Worm (Caenorhabditis elegans): ENCODE measurements around the gene crn-2.

crn-2 gene

ce11 chrV:5587042-5587441, 7.4 kb upstream of the crn-2 start (continued):
- TF ChIP-seq ceh-20 (GFP tag; IDR thresholded peaks at IDR 0.05) (no peak; the same call in 1 of the 2 replicates), aly-2 (tag; optimal IDR thresholded peaks at IDR 0.05) (no peak)

ce11 chrV:5587955-5588354, 6.5 kb upstream of the crn-2 start:
- TF ChIP-seq set-16 (GFP tag; IDR thresholded peaks at IDR 0.05) (no peak), hmg-1.1 (GFP tag; IDR thresholded peaks at IDR 0.05) (no peak), F10B5.3 (tag; optimal IDR thresholded peaks at IDR 0.05) (no peak), F26F4.8 (GFP tag; conservative IDR thresholded peaks at IDR 0.05) (0 out of 2 replicates have a peak, but pooled peaks have one; percentile 62), lsy-2 (tag; optimal IDR thresholded peaks at IDR 0.05) (no peak), ztf-7 (tag; optimal IDR thresholded peaks at IDR 0.05) (no peak), lin-13 (GFP tag; optimal IDR thresholded peaks at IDR 0.05) (no peak), lin-39 (tag; optimal IDR thresholded peaks at IDR 0.05) (no peak), madf-9 (GFP tag; conservative IDR thresholded peaks at IDR 0.05) (0 out of 2 replicates have a peak, but pooled peaks have one; percentile 20), mes-2 (tag; optimal IDR thresholded peaks at IDR 0.05; ENCODE audit: poor library complexity, severe bottlenecking) (no peak), F37D6.2 (tag; optimal IDR thresholded peaks at IDR 0.05) (no peak), vab-7 (GFP tag; IDR thresholded peaks at IDR 0.05) (no peak), gei-8 (GFP tag; optimal IDR thresholded peaks at IDR 0.05) (no peak), nhr-237 (tag; optimal IDR thresholded peaks at IDR 0.05) (no peak), dve-1 (tag; optimal IDR thresholded peaks at IDR 0.05; ENCODE audit: insufficient read depth) (no peak), daf-19 (GFP tag; conservative IDR thresholded peaks at IDR 0.05) (no peak), hlh-11 (tag; optimal IDR thresholded peaks at IDR 0.05) (no peak), F49E8.2 (tag; optimal IDR thresholded peaks at IDR 0.05; ENCODE audit: borderline replicate concordance) (peak; percentile 34), tra-1 (GFP tag; IDR thresholded peaks at IDR 0.05) (no peak), fos-1 (tag; optimal IDR thresholded peaks at IDR 0.05) (no peak), dpl-1 (GFP tag; optimal IDR thresholded peaks at IDR 0.05) (no peak), egl-43 (GFP tag; IDR thresholded peaks at IDR 0.05) (no peak), T26A8.4 (GFP tag; IDR thresholded peaks at IDR 0.05) (no peak), nhr-28 (tag; optimal IDR thresholded peaks at IDR 0.05) (no peak), ces-1 (GFP tag; optimal IDR thresholded peaks at IDR 0.05) (no peak), Y48G9A.11 (GFP tag; IDR thresholded peaks at IDR 0.05) (peak; percentile 47; the same call in 1 of the 2 replicates), unc-130 (GFP tag; optimal IDR thresholded peaks at IDR 0.05) (no peak), lim-7 (GFP tag; IDR thresholded peaks at IDR 0.05) (peak; percentile 76), zfp-2 (tag; optimal IDR thresholded peaks at IDR 0.05) (no peak), mxl-2 (GFP tag; conservative IDR thresholded peaks at IDR 0.05) (no peak), snpc-1.2 (GFP tag; IDR thresholded peaks at IDR 0.05) (peak; percentile 70), nhr-102 (tag; optimal IDR thresholded peaks at IDR 0.05) (no peak), spr-3 (GFP tag; optimal IDR thresholded peaks at IDR 0.05) (no peak), saeg-2 (GFP tag; IDR thresholded peaks at IDR 0.05) (no peak), attf-4 (tag; optimal IDR thresholded peaks at IDR 0.05) (no peak), rbr-2 (tag; optimal IDR thresholded peaks at IDR 0.05) (no peak), F44E2.7 (GFP tag; IDR thresholded peaks at IDR 0.05) (no peak), dmd-8 (GFP tag; IDR thresholded peaks at IDR 0.05) (no peak), hlh-30 (tag; optimal IDR thresholded peaks at IDR 0.05; ENCODE audit: insufficient read depth) (no peak), ZK546.5 (tag; optimal IDR thresholded peaks at IDR 0.05) (no peak), Y105C5A.15 (GFP tag; IDR thresholded peaks at IDR 0.05) (no peak), ceh-44 (GFP tag; IDR thresholded peaks at IDR 0.05) (peak; percentile 85), lin-38 (GFP tag; IDR thresholded peaks at IDR 0.05) (peak; percentile 70), unc-62 (GFP tag; optimal IDR thresholded peaks at IDR 0.05 in 1 of 2) (no peak), unc-62 (tag; optimal IDR thresholded peaks at IDR 0.05) (no peak), nhr-42 (GFP tag; IDR thresholded peaks at IDR 0.05) (no peak), lin-29 (GFP tag; IDR thresholded peaks at IDR 0.05) (no peak), daf-8 (GFP tag; IDR thresholded peaks at IDR 0.05) (no peak)
